Worm (Caenorhabditis elegans) whole organism, young adult: ENCODE results near the gene ZK1307.1.

Experiments
- F57C9.4 ChIP-seq: sonication (generic microtip); optimal IDR thresholded peaks from 2 replicates; lab custom pipeline; 2017; ENCODE audit warnings: mild to moderate bottlenecking, missing genetic modification characterization, missing compliant biosample characterization
- T26A5.8 ChIP-seq: sonication (generic microtip); optimal IDR thresholded peaks from 2 replicates; lab custom pipeline; 2016; ENCODE audit warnings: missing genetic modification characterization, missing compliant biosample characterization
- ZK185.1 ChIP-seq: sonication (generic microtip); optimal IDR thresholded peaks from 2 replicates; lab custom pipeline; 2016; ENCODE audit warnings: mild to moderate bottlenecking, missing genetic modification characterization, missing compliant biosample characterization; ENCODE audit not compliant: poor library complexity, severe bottlenecking
- attf-6 ChIP-seq: fragments of 200-800 bp; sonication (Bioruptor generic); IDR thresholded peaks from 2 replicates; pipeline ENCODE4 v1.3.6; 2022; ENCODE audit warnings: missing genetic modification reagents, missing genetic modification characterization, missing compliant biosample characterization
- ets-4 ChIP-seq: fragments of 200-800 bp; sonication (Bioruptor generic); optimal IDR thresholded peaks from 2 replicates; lab custom pipeline; 2018; ENCODE audit warnings: mild to moderate bottlenecking, missing genetic modification characterization, missing compliant biosample characterization
- nfya-2 ChIP-seq: fragments of 200-800 bp; sonication (Bioruptor generic); IDR thresholded peaks from 2 replicates; pipeline ENCODE4 v1.3.6; 2022; ENCODE audit warnings: missing genetic modification reagents, missing genetic modification characterization, missing compliant biosample characterization
- pha-4 ChIP-seq: fragments of 150-350 bp; sonication (generic microtip); optimal IDR thresholded peaks from 2 replicates; lab custom pipeline; 2014; ENCODE audit warnings: missing biosample characterization, missing genetic modification reagents, missing genetic modification characterization
- snpc-1.1 ChIP-seq: sonication (generic microtip); optimal IDR thresholded peaks from 2 replicates; lab custom pipeline; 2017; ENCODE audit warnings: missing genetic modification characterization, mild to moderate bottlenecking, missing compliant biosample characterization, antibody characterized with exemption, moderate library complexity, missing genotype, missing genetic modification reagents; ENCODE audit not compliant: insufficient read depth
- sptf-2 ChIP-seq: fragments of 200-800 bp; sonication (Bioruptor generic); optimal IDR thresholded peaks from 2 replicates; lab custom pipeline; 2018; ENCODE audit warnings: mild to moderate bottlenecking, missing genetic modification characterization, missing compliant biosample characterization
- tbx-9 ChIP-seq: sonication (generic microtip); optimal IDR thresholded peaks from 2 replicates; lab custom pipeline; 2016; ENCODE audit warnings: borderline replicate concordance, missing genetic modification characterization, inconsistent platforms, missing compliant biosample characterization
- unc-130 ChIP-seq: sonication (generic microtip); optimal IDR thresholded peaks from 2 replicates; lab custom pipeline; 2016; ENCODE audit warnings: missing genetic modification reagents, missing genetic modification characterization, missing compliant biosample characterization
- unc-62 ChIP-seq: fragments of 150-350 bp; optimal IDR thresholded peaks from 2 replicates; lab custom pipeline; 2014; ENCODE audit warnings: missing biosample characterization, missing genetic modification reagents, missing genetic modification characterization
- zim-3 ChIP-seq: sonication (generic microtip); optimal IDR thresholded peaks from 2 replicates; lab custom pipeline; 2017; ENCODE audit warnings: mild to moderate bottlenecking, missing genetic modification characterization, moderate library complexity, missing compliant biosample characterization
- ztf-25 ChIP-seq: fragments of 200-800 bp; sonication (Bioruptor generic); IDR thresholded peaks from 2 replicates; pipeline ENCODE4 v1.3.6; 2022; ENCODE audit warnings: missing genetic modification reagents, missing genetic modification characterization, missing compliant biosample characterization

ce11 chrII:9704746-9705145, 49.4 kb upstream of the ZK1307.1 start, which contains the start of gene Y53C12A.10:
- TF ChIP-seq unc-62 (no peak), attf-6 (no peak), ztf-25 (no peak), F57C9.4 (no peak), sptf-2 (GFP tag; lab: Kevin White, UChicago) (no peak), nfya-2 (GFP tag; lab: Robert Waterston, UW) (no peak), ZK185.1 (no peak), pha-4 (tag; lab: Kevin White, UChicago) (no peak), unc-130 (no peak), ets-4 (GFP tag; lab: Kevin White, UChicago) (no peak), snpc-1.1 (no peak), T26A5.8 (tag; lab: Kevin White, UChicago) (no peak), tbx-9 (tag; lab: Kevin White, UChicago) (no peak), zim-3 (tag; lab: Kevin White, UChicago) (no peak)
